Fruit fly (Drosophila melanogaster) whole organism, wandering third instar larva: ENCODE results near the gene CG15715.

Experiments used
- Abd-B ChIP-seq: fragments of >200 bp; optimal IDR thresholded peaks from 2 replicates; lab custom pipeline; 2017; ENCODE audit warnings: missing biosample characterization, missing genetic modification characterization
- CG32264 ChIP-seq: fragments of 200-800 bp; sonication (Bioruptor generic); optimal IDR thresholded peaks from 2 replicates; lab custom pipeline; 2016; ENCODE audit warnings: missing biosample characterization, missing genetic modification characterization
- CG9705 ChIP-seq: fragments of 200-800 bp; sonication (Bioruptor generic); optimal IDR thresholded peaks from 2 replicates; lab custom pipeline; 2018; ENCODE audit warnings: missing biosample characterization, mild to moderate bottlenecking, missing genetic modification characterization
- CrebA ChIP-seq: fragments of 200-800 bp; sonication (Bioruptor generic); optimal IDR thresholded peaks from 2 replicates; lab custom pipeline; 2016; ENCODE audit warnings: missing biosample characterization, mild to moderate bottlenecking, missing genetic modification characterization, borderline replicate concordance
- Dfd ChIP-seq: fragments of >200 bp; optimal IDR thresholded peaks from 2 replicates; lab custom pipeline; 2017; ENCODE audit warnings: missing biosample characterization, missing genetic modification characterization
- GATAd ChIP-seq: sonication (Bioruptor generic); optimal IDR thresholded peaks from 2 replicates; lab custom pipeline; 2016; ENCODE audit warnings: missing biosample characterization, missing genetic modification characterization
- HLH106 ChIP-seq: fragments of 200-800 bp; optimal IDR thresholded peaks from 3 replicates; lab custom pipeline; 2019; ENCODE audit warnings: missing biosample characterization, mild to moderate bottlenecking, missing genetic modification characterization, moderate library complexity
- Hnf4 ChIP-seq: fragments of 200-800 bp; sonication (Bioruptor generic); optimal IDR thresholded peaks from 2 replicates; lab custom pipeline; 2016; ENCODE audit warnings: missing biosample characterization, mild to moderate bottlenecking, missing genetic modification characterization
- Hr78 ChIP-seq: fragments of >200 bp; optimal IDR thresholded peaks from 2 replicates; lab custom pipeline; 2017; ENCODE audit warnings: missing biosample characterization, missing genetic modification characterization
- Hr83 ChIP-seq: fragments of 200-300 bp; sonication (Bioruptor generic); optimal IDR thresholded peaks from 2 replicates; lab custom pipeline; 2016; ENCODE audit warnings: missing biosample characterization, mild to moderate bottlenecking, missing genetic modification characterization, moderate library complexity; ENCODE audit not compliant: poor library complexity, severe bottlenecking
- Mio ChIP-seq: sonication (Bioruptor generic); optimal IDR thresholded peaks from 2 replicates; lab custom pipeline; 2016; ENCODE audit warnings: missing biosample characterization, missing genetic modification characterization
- Myc ChIP-seq: fragments of >200 bp; optimal IDR thresholded peaks from 2 replicates; lab custom pipeline; 2017
- N ChIP-seq: fragments of >200 bp; optimal IDR thresholded peaks from 2 replicates; lab custom pipeline; 2018; ENCODE audit warnings: missing biosample characterization, missing external identifiers, missing genetic modification characterization
- OdsH ChIP-seq: fragments of 200-800 bp; sonication (Bioruptor generic); optimal IDR thresholded peaks from 2 replicates; lab custom pipeline; 2016; ENCODE audit warnings: missing biosample characterization, mild to moderate bottlenecking, missing genetic modification characterization
- Rel ChIP-seq, 2 experiments: fragments of 200-800 bp; sonication (Bioruptor generic) in 1 of 2; optimal IDR thresholded peaks; 2 replicates in 1 of 2; 3 replicates in 1 of 2; lab custom pipeline; 2016 to 2019; ENCODE audit warnings: mild to moderate bottlenecking in 2 of 2, missing biosample characterization in 2 of 2, missing genetic modification characterization in 2 of 2, moderate library complexity in 1 of 2
- Sp1 ChIP-seq: fragments of 200-800 bp; sonication (Bioruptor generic); optimal IDR thresholded peaks from 3 replicates; lab custom pipeline; 2019; ENCODE audit warnings: missing biosample characterization, mild to moderate bottlenecking, missing genetic modification characterization, moderate library complexity
- Vsx2 ChIP-seq: fragments of 200-300, 225-300 bp; sonication (Bioruptor generic); optimal IDR thresholded peaks from 2 replicates; lab custom pipeline; 2018; ENCODE audit warnings: missing biosample characterization, missing genetic modification characterization; ENCODE audit not compliant: partially characterized antibody
- br ChIP-seq: fragments of 200-800 bp; sonication (Bioruptor generic); optimal IDR thresholded peaks from 2 replicates; lab custom pipeline; 2016; ENCODE audit warnings: missing biosample characterization, missing genetic modification characterization
- brk ChIP-seq: fragments of 200-800 bp; sonication (Bioruptor generic); optimal IDR thresholded peaks from 2 replicates; lab custom pipeline; 2016; ENCODE audit warnings: missing biosample characterization, mild to moderate bottlenecking, missing genetic modification characterization
- dl ChIP-seq, 2 experiments: fragments of 175-275, 200-275 bp in 1 of 2; fragments of 200-275 bp in 1 of 2; sonication (Bioruptor generic); optimal IDR thresholded peaks; lab custom pipeline; 2018; ENCODE audit warnings: mild to moderate bottlenecking in 2 of 2, missing biosample characterization in 2 of 2, missing genetic modification characterization in 2 of 2, moderate library complexity in 2 of 2; ENCODE audit not compliant: partially characterized antibody in 2 of 2, insufficient read depth in 1 of 2
- dmrt93B ChIP-seq: fragments of 200-800 bp; sonication (Bioruptor generic); optimal IDR thresholded peaks from 2 replicates; lab custom pipeline; 2018; ENCODE audit warnings: missing biosample characterization, mild to moderate bottlenecking, missing genetic modification characterization
- dsf ChIP-seq: sonication (Bioruptor generic); optimal IDR thresholded peaks from 2 replicates; lab custom pipeline; 2016; ENCODE audit warnings: missing biosample characterization, missing genetic modification characterization, borderline replicate concordance
- ey ChIP-seq: fragments of 200-800 bp; sonication (Bioruptor generic); optimal IDR thresholded peaks from 2 replicates; lab custom pipeline; 2016; ENCODE audit warnings: missing biosample characterization, missing genetic modification characterization
- foxo ChIP-seq, 2 experiments: fragments of 200-800 bp; sonication (Bioruptor generic); optimal IDR thresholded peaks; 2 replicates in 1 of 2; 3 replicates in 1 of 2; lab custom pipeline; 2016 to 2017; ENCODE audit warnings: missing biosample characterization in 2 of 2, missing genetic modification characterization in 2 of 2
- h ChIP-seq: fragments of 200-800 bp; sonication (Bioruptor generic); optimal IDR thresholded peaks from 3 replicates; lab custom pipeline; 2016; ENCODE audit warnings: missing biosample characterization, mild to moderate bottlenecking, missing genetic modification characterization
- jim ChIP-seq: fragments of 175-275, 200-325 bp; sonication (Bioruptor generic); optimal IDR thresholded peaks from 2 replicates; lab custom pipeline; 2016; ENCODE audit warnings: missing biosample characterization, mild to moderate bottlenecking, missing genetic modification characterization
- lola ChIP-seq: fragments of >200 bp; optimal IDR thresholded peaks from 2 replicates; lab custom pipeline; 2017; ENCODE audit warnings: missing biosample characterization, missing genetic modification characterization
- pan ChIP-seq: fragments of >200 bp; optimal IDR thresholded peaks from 2 replicates; lab custom pipeline; 2017
- psq ChIP-seq: fragments of 200-800 bp; sonication (Bioruptor generic); optimal IDR thresholded peaks from 3 replicates; lab custom pipeline; 2017; ENCODE audit warnings: missing biosample characterization, mild to moderate bottlenecking, missing genetic modification characterization, moderate library complexity
- rgr ChIP-seq: fragments of 200-800 bp; sonication (Bioruptor generic); optimal IDR thresholded peaks from 3 replicates; lab custom pipeline; 2016; ENCODE audit warnings: missing biosample characterization, mild to moderate bottlenecking, missing genetic modification characterization
- sage ChIP-seq: fragments of 200-800 bp; sonication (Bioruptor generic); optimal IDR thresholded peaks from 2 replicates; lab custom pipeline; 2016; ENCODE audit warnings: missing biosample characterization, mild to moderate bottlenecking, missing genetic modification characterization
- sv ChIP-seq: fragments of 200-800 bp; sonication (Bioruptor generic); optimal IDR thresholded peaks from 3 replicates; lab custom pipeline; 2016; ENCODE audit warnings: missing biosample characterization, missing genetic modification characterization
- tai ChIP-seq: sonication (Bioruptor generic); optimal IDR thresholded peaks from 2 replicates; lab custom pipeline; 2016; ENCODE audit warnings: missing biosample characterization, missing genetic modification characterization
- usp ChIP-seq: fragments of >200 bp; optimal IDR thresholded peaks from 2 replicates; lab custom pipeline; 2017; ENCODE audit warnings: missing biosample characterization, missing genetic modification characterization
- woc ChIP-seq: sonication (Bioruptor generic); optimal IDR thresholded peaks from 2 replicates; lab custom pipeline; 2016; ENCODE audit warnings: missing biosample characterization, mild to moderate bottlenecking, missing genetic modification characterization

The CG15715 gene

DNA sequence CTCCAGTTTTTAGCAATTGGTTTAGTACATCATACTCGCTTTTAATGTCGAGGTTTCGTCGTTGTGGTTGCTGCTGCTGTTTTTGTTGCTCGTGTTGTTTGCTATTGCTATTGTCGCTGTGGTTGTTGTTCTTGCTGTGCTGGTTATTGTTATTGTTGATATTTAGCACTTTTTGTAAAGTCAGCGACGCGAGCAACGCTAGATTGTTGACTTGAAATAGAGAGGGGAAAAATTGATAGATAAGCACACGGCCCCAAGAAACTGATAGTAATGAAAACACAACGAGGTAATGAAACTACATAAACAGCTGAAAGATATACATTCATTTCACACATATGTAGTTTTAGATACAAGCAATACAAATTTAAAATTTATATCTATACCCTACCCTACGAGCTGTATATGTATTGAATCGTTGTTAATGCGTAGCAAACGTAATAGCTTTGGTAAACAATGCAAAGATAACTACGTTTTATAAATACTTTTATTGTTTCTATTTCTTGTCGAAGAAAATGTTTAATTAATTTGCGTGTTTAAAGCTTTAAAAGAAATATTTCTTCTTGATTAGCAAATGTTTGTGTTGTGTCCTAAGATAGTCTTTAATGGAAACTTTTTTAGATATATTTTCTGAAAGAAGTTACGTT is 13.4 kb downstream of the CG15715 start:
- TF ChIP-seq sv (GFP tag; lab: Kevin White, UChicago): no peak
- TF ChIP-seq dmrt93B (GFP tag; lab: Kevin White, UChicago): no peak
- TF ChIP-seq tai: no peak
- no peak for TF ChIP-seq Hnf4 (GFP tag; lab: Kevin White, UChicago)
- no peak for TF ChIP-seq CG32264 (GFP tag; lab: Kevin White, UChicago)
- no peak for TF ChIP-seq foxo (GFP tag; optimal IDR thresholded peaks at IDR 0.05; lab: Kevin White, UChicago)
- TF ChIP-seq OdsH (GFP tag; lab: Kevin White, UChicago): no peak
- no peak for TF ChIP-seq psq
- TF ChIP-seq rgr: no peak
- TF ChIP-seq lola: no peak
- TF ChIP-seq dsf (GFP tag; lab: Kevin White, UChicago): no peak

DNA sequence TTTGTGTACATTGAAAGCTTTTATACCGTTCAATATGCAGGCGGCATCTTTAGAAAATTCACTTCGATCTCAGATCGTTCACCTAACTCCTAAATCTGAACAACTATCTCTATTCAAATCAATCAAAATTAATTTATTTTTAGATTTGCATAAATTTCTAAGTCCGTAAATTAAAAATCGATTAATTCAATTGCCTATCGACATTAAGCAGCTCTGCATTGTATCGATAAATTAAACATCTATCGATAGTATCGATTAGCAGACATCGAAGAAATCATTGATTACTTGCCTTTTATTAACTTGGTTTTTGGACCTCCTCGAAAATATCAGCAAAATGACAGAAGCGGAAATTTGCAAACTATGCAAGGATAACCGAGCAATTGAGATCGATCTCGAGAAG is 20.6 kb downstream of the CG15715 start, which contains the start of gene CkIIalpha-i1:
TSS of gene CkIIalpha-i1 (plus strand) at position 266 of the 400 bp plus-strand sequence.
- TF ChIP-seq br: no peak
- TF ChIP-seq foxo (GFP tag; optimal IDR thresholded peaks at IDR 0.05; lab: Kevin White, UChicago): no peak
- no peak for TF ChIP-seq psq
- TF ChIP-seq GATAd (GFP tag; lab: Kevin White, UChicago): no peak
- no peak for TF ChIP-seq jim (GFP tag; lab: Kevin White, UChicago)
- TF ChIP-seq Mio: no peak
- no peak for TF ChIP-seq dmrt93B (GFP tag; lab: Kevin White, UChicago)
- no peak for TF ChIP-seq sage (GFP tag; lab: Kevin White, UChicago)
- no peak for TF ChIP-seq usp (GFP tag; lab: Kevin White, UChicago)

DNA sequence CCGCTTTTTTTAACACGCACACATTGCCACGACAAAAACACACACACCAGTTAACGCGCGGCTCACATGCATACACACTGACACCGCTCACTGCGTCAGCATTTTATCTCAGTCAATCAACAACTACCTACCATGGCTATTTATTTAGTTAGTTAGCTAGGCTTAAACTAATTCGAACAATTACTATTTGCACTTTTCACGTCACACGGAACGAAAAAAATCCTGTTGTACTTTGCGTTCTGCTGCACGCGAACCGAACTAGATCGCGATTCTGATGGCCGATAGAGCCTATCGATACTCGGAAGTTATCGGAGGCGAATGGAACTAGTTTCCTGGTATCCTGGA is 21.2 kb downstream of the CG15715 start, which contains the start of gene fwe:
TSS of gene fwe (minus strand) at position 268 of the 345 bp plus-strand sequence.
- TF ChIP-seq h: no peak
- TF ChIP-seq Rel (GFP tag; optimal IDR thresholded peaks at IDR 0.05; lab: Kevin White, UChicago): no peak
- no peak for TF ChIP-seq Rel (tag; optimal IDR thresholded peaks at IDR 0.05; lab: Kevin White, UChicago)
- no peak for TF ChIP-seq ey
- no peak for TF ChIP-seq Myc
- TF ChIP-seq OdsH (GFP tag; lab: Kevin White, UChicago): no peak
- no peak for TF ChIP-seq Abd-B (GFP tag; lab: Kevin White, UChicago)
- TF ChIP-seq jim (GFP tag; lab: Kevin White, UChicago): no peak
- TF ChIP-seq CG9705 (GFP tag; lab: Kevin White, UChicago): no peak
- no peak for TF ChIP-seq Hr83 (GFP tag; lab: Kevin White, UChicago)
- no peak for TF ChIP-seq Hr78 (GFP tag; lab: Kevin White, UChicago)
- no peak for TF ChIP-seq dl (GFP tag; optimal IDR thresholded peaks at IDR 0.05; lab: Kevin White, UChicago; ENCODE audit: insufficient read depth in 1 of 2, partially characterized antibody in 2 of 2)
- no peak for TF ChIP-seq N (GFP tag; lab: Kevin White, UChicago)
- no peak for TF ChIP-seq Vsx2 (GFP tag; lab: Kevin White, UChicago)

DNA sequence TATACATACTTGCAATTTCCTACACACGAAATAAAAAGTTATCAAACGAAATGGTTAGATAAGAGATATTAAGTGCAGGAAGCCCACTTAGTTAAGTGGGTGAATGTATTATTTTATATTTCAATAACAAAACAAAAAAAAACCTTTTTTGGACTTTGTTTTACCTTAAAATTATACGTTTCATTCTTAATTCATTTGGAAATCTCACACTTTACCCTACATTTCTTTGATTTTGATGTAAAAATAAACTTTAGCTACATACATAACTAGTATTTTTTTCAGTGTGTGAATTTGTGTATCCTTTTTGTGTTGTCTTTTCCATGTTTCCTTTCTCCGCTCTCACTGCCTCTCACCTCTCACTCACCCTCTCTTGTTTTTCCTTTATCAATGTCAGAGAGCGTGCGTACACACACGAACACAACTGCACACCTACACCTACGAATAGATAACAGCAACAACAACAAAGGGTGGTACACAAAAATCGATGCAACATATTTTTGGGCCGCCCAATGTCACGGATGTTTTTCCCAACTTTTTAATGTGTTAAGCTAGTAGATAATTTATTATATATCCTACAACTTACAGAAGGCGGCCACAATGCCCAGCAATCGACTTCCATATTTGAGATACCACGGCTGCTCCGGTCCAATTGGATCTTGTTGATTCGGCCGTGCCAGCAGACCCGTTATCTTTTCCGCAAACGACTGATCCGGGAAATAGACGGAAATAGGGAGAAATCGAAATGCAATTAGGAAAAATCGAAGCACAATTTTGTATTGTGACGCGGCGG is 21.7 kb downstream of the CG15715 start:
- TF ChIP-seq N (GFP tag; lab: Kevin White, UChicago): peak; percentile 6
- peak; percentile 83 for TF ChIP-seq Sp1
- peak; percentile 45 for TF ChIP-seq CG32264 (GFP tag; lab: Kevin White, UChicago)
- TF ChIP-seq sv (GFP tag; lab: Kevin White, UChicago): peak; percentile 23
- no peak for TF ChIP-seq dmrt93B (GFP tag; lab: Kevin White, UChicago)
- peak; percentile 95 for TF ChIP-seq psq
- TF ChIP-seq br: peak; percentile 74
- TF ChIP-seq ey: peak; percentile 86
- no peak for TF ChIP-seq pan (lab: Kevin White, UChicago)
- TF ChIP-seq rgr: peak; percentile 90
- TF ChIP-seq HLH106 (tag; lab: Kevin White, UChicago): peak; percentile 73
- TF ChIP-seq Hr83 (GFP tag; lab: Kevin White, UChicago): no peak
- no peak for TF ChIP-seq jim (GFP tag; lab: Kevin White, UChicago)
- peak; percentile 69 for TF ChIP-seq woc (GFP tag; lab: Kevin White, UChicago)
- TF ChIP-seq Rel (GFP tag; optimal IDR thresholded peaks at IDR 0.05; lab: Kevin White, UChicago): no peak
- TF ChIP-seq Rel (tag; optimal IDR thresholded peaks at IDR 0.05; lab: Kevin White, UChicago): no peak
- TF ChIP-seq Vsx2 (GFP tag; lab: Kevin White, UChicago): no peak
- TF ChIP-seq OdsH (GFP tag; lab: Kevin White, UChicago): peak; percentile 90
- peak in 1 of 2 experiments; percentile 75 for TF ChIP-seq dl (GFP tag; optimal IDR thresholded peaks at IDR 0.05; lab: Kevin White, UChicago; ENCODE audit: insufficient read depth in 1 of 2, partially characterized antibody in 2 of 2)
- peak; percentile 89 for TF ChIP-seq brk (GFP tag; lab: Kevin White, UChicago)
- peak; percentile 89 for TF ChIP-seq h
- no peak for TF ChIP-seq Hr78 (GFP tag; lab: Kevin White, UChicago)
- TF ChIP-seq foxo (GFP tag; optimal IDR thresholded peaks at IDR 0.05; lab: Kevin White, UChicago): peak in 1 of 2 experiments; percentile 93
- TF ChIP-seq CG9705 (GFP tag; lab: Kevin White, UChicago): peak; percentile 17
- no peak for TF ChIP-seq lola
- no peak for TF ChIP-seq usp (GFP tag; lab: Kevin White, UChicago)
- TF ChIP-seq CrebA (GFP tag; lab: Kevin White, UChicago): no peak
- TF ChIP-seq tai: peak; percentile 69
- no peak for TF ChIP-seq Mio
- TF ChIP-seq Abd-B (GFP tag; lab: Kevin White, UChicago): no peak
- TF ChIP-seq Myc: no peak
- TF ChIP-seq dsf (GFP tag; lab: Kevin White, UChicago): no peak
- peak; percentile 76 for TF ChIP-seq Dfd
- TF ChIP-seq GATAd (GFP tag; lab: Kevin White, UChicago): peak; percentile 64
- peak; percentile 79 for TF ChIP-seq Hnf4 (GFP tag; lab: Kevin White, UChicago)
